Worm (Caenorhabditis elegans): Measurements from ENCODE around the gene C04F5.2.

DNA sequence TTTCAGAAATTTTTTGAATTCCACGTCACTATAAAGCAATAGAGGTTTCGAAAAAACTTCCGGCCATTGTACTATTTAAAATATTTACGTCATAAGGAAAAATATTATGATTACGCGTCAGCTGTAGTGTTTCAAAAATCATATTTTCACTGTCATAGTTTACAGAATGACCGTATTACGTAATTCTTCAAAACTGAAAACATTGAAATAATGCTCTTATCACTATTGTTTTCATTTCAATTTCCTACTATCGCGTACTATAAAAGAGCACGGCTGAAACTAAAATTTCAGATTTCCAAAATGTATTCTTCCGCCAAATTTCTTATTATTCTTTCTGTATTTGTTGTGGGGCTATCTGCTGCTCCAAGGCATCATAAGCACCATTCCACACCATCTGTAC lies 47.6 kb upstream of the C04F5.2 start, which contains the start of gene F14F9.2:
- TF ChIP-seq Y22D7AL.16 (tag; optimal IDR thresholded peaks at IDR 0.05) (no peak), ama-1 (optimal IDR thresholded peaks at IDR 0.05) (no peak), ceh-19 (GFP tag; optimal IDR thresholded peaks at IDR 0.05) (no peak), ahr-1 (tag; optimal IDR thresholded peaks at IDR 0.05) (no peak), dve-1 (tag; optimal IDR thresholded peaks at IDR 0.05) (no peak), pha-4 (tag; optimal IDR thresholded peaks at IDR 0.05) (no peak), ceh-24 (tag; optimal IDR thresholded peaks at IDR 0.05) (no peak), che-1 (tag; optimal IDR thresholded peaks at IDR 0.05) (no peak), C08G9.2 (tag; optimal IDR thresholded peaks at IDR 0.05) (no peak), lim-6 (tag; optimal IDR thresholded peaks at IDR 0.05) (no peak), nfya-1 (tag; optimal IDR thresholded peaks at IDR 0.05) (no peak), unc-86 (tag; optimal IDR thresholded peaks at IDR 0.05) (no peak), ceh-34 (tag; optimal IDR thresholded peaks at IDR 0.05) (no peak), fax-1 (tag; optimal IDR thresholded peaks at IDR 0.05) (no peak)
